Fruit fly (Drosophila melanogaster) whole organism, embryonic: ENCODE measurements around the gene CG31365.

Source experiments
- Adf1 ChIP-seq: fragments of 200-800 bp; sonication (Bioruptor generic); IDR thresholded peaks from 2 replicates; pipeline ENCODE4 v1.3.6; 2022; ENCODE audit warnings: missing biosample characterization, missing genetic modification characterization
- Aef1 ChIP-seq: fragments of 200-800 bp; sonication (Bioruptor generic); IDR thresholded peaks from 3 replicates; pipeline ENCODE4 v1.3.6; 2022; ENCODE audit warnings: missing biosample characterization, missing genetic modification characterization
- BEAF-32 ChIP-seq: fragments of 200-800 bp; sonication (Bioruptor generic); optimal IDR thresholded peaks from 3 replicates; lab custom pipeline; 2017; ENCODE audit warnings: missing biosample characterization, missing genetic modification characterization, mild to moderate bottlenecking, moderate library complexity, missing genetic modification reagents
- Blimp-1 ChIP-seq: fragments of 200-800 bp; sonication (Bioruptor generic); optimal IDR thresholded peaks from 3 replicates; lab custom pipeline; 2018; ENCODE audit warnings: missing biosample characterization, missing genetic modification characterization, mild to moderate bottlenecking, moderate library complexity, missing genetic modification reagents
- CG10462 ChIP-seq: fragments of 200-800 bp; sonication (Bioruptor generic); optimal IDR thresholded peaks from 2 replicates; lab custom pipeline; 2016; ENCODE audit warnings: missing biosample characterization, missing genetic modification characterization
- CG10543 ChIP-seq: fragments of 200-800 bp; sonication (Bioruptor generic); optimal IDR thresholded peaks from 3 replicates; lab custom pipeline; 2017; ENCODE audit warnings: missing biosample characterization, mild to moderate bottlenecking, missing genetic modification characterization, moderate library complexity
- CG12236 ChIP-seq: fragments of 200-800 bp; sonication (Bioruptor generic); optimal IDR thresholded peaks from 2 replicates; lab custom pipeline; 2016; ENCODE audit warnings: missing biosample characterization, missing genetic modification characterization
- CG12942 ChIP-seq: fragments of 200-800 bp; sonication (Bioruptor generic); optimal IDR thresholded peaks from 3 replicates; lab custom pipeline; 2016; ENCODE audit warnings: missing biosample characterization, missing genetic modification characterization
- CG14050 ChIP-seq: fragments of 200-800 bp; sonication (Bioruptor generic); IDR thresholded peaks from 3 replicates; pipeline ENCODE4 v1.3.6; 2022; ENCODE audit warnings: missing biosample characterization, missing genetic modification characterization
- CG16863 ChIP-seq: fragments of 200-800 bp; sonication (Bioruptor generic); optimal IDR thresholded peaks from 3 replicates; lab custom pipeline; 2016; ENCODE audit warnings: missing biosample characterization, missing genetic modification characterization
- CG17328 ChIP-seq: fragments of 200-800 bp; sonication (Bioruptor generic); IDR thresholded peaks from 2 replicates; pipeline ENCODE4 v1.3.6; 2022; ENCODE audit warnings: missing biosample characterization, missing genetic modification characterization
- CG17612 ChIP-seq: fragments of 200-800 bp; sonication (Bioruptor generic); IDR thresholded peaks from 2 replicates; pipeline ENCODE4 v1.3.6; 2022; ENCODE audit warnings: missing biosample characterization, missing genetic modification characterization
- CG1792 ChIP-seq: fragments of 200-800 bp; sonication (Bioruptor generic); optimal IDR thresholded peaks from 2 replicates; lab custom pipeline; 2016; ENCODE audit warnings: missing biosample characterization, missing genetic modification characterization
- CG30431 ChIP-seq: fragments of 200-800 bp; sonication (Bioruptor generic); optimal IDR thresholded peaks from 2 replicates; lab custom pipeline; 2017; ENCODE audit warnings: missing biosample characterization, missing genetic modification characterization
- CG32767 ChIP-seq: fragments of 200-800 bp; sonication (Bioruptor generic); IDR thresholded peaks from 2 replicates; pipeline ENCODE4 v1.3.6; 2022; ENCODE audit warnings: missing biosample characterization, missing genetic modification characterization
- CG3281 ChIP-seq: fragments of 200-800 bp; sonication (Bioruptor generic); optimal IDR thresholded peaks from 3 replicates; lab custom pipeline; 2017; ENCODE audit warnings: missing biosample characterization, mild to moderate bottlenecking, missing genetic modification characterization
- CG33213 ChIP-seq: fragments of 200-800 bp; sonication (Bioruptor generic); optimal IDR thresholded peaks from 3 replicates; lab custom pipeline; 2016; ENCODE audit warnings: missing biosample characterization, missing genetic modification characterization
- CG33557 ChIP-seq: fragments of 200-800 bp; sonication (Bioruptor generic); optimal IDR thresholded peaks from 2 replicates; lab custom pipeline; 2019; ENCODE audit warnings: missing biosample characterization, mild to moderate bottlenecking, missing genetic modification characterization, moderate library complexity
- CG3726 ChIP-seq: fragments of 200-800 bp; sonication (Bioruptor generic); IDR thresholded peaks from 3 replicates; pipeline ENCODE4, ENCODE4 v1.3.6; 2022; ENCODE audit warnings: missing biosample characterization, missing genetic modification characterization
- CG4707 ChIP-seq: fragments of 200-800 bp; sonication (Bioruptor generic); optimal IDR thresholded peaks from 2 replicates; lab custom pipeline; 2018; ENCODE audit warnings: missing biosample characterization, mild to moderate bottlenecking, missing genetic modification characterization, moderate library complexity
- CG6175 ChIP-seq: fragments of 200-800 bp; sonication (Bioruptor generic); IDR thresholded peaks from 3 replicates; pipeline ENCODE4 v1.3.6; 2022; ENCODE audit warnings: missing biosample characterization, missing genetic modification characterization
- CG8089 ChIP-seq: fragments of 200-800 bp; sonication (Bioruptor generic); optimal IDR thresholded peaks from 3 replicates; lab custom pipeline; 2016; ENCODE audit warnings: missing biosample characterization, missing genetic modification characterization
- CG8281 ChIP-seq: fragments of 200-800 bp; sonication (Bioruptor generic); optimal IDR thresholded peaks from 2 replicates; lab custom pipeline; 2018; ENCODE audit warnings: missing biosample characterization, mild to moderate bottlenecking, missing genetic modification characterization, moderate library complexity
- CoRest ChIP-seq: fragments of 200-800 bp; sonication (Bioruptor generic); optimal IDR thresholded peaks from 3 replicates; lab custom pipeline; 2018; ENCODE audit warnings: missing biosample characterization, mild to moderate bottlenecking, missing genetic modification characterization, moderate library complexity
- CrebB ChIP-seq: fragments of 200-800 bp; sonication (Bioruptor generic); optimal IDR thresholded peaks from 3 replicates; lab custom pipeline; 2018; ENCODE audit warnings: missing biosample characterization, mild to moderate bottlenecking, missing genetic modification characterization
- D19B ChIP-seq: fragments of 200-800 bp; sonication (Bioruptor generic); optimal IDR thresholded peaks from 2 replicates; lab custom pipeline; 2017; ENCODE audit warnings: missing biosample characterization, mild to moderate bottlenecking, missing genetic modification characterization
- ERR ChIP-seq: fragments of 200-800 bp; sonication (Bioruptor generic); optimal IDR thresholded peaks from 2 replicates; lab custom pipeline; 2016; ENCODE audit warnings: missing biosample characterization, missing genetic modification characterization
- GATAe ChIP-seq: fragments of 200-800 bp; sonication (Bioruptor generic); conservative IDR thresholded peaks from 2 replicates; pipeline ENCODE4 v1.3.6; 2022; ENCODE audit warnings: missing biosample characterization, missing genetic modification characterization
- HLH3B ChIP-seq: fragments of 200-800 bp; sonication (Bioruptor generic); IDR thresholded peaks from 2 replicates; pipeline ENCODE4 v1.3.6; 2022; ENCODE audit warnings: missing biosample characterization, missing genetic modification characterization
- Hmr ChIP-seq: fragments of 200-800 bp; sonication (Bioruptor generic); optimal IDR thresholded peaks from 3 replicates; lab custom pipeline; 2017; ENCODE audit warnings: mild to moderate bottlenecking, missing biosample characterization, missing genetic modification reagents, missing genetic modification characterization
- Jarid2 ChIP-seq: fragments of 200-800 bp; sonication (Bioruptor generic); optimal IDR thresholded peaks from 3 replicates; lab custom pipeline; 2017; ENCODE audit warnings: mild to moderate bottlenecking, missing biosample characterization, missing genetic modification reagents, missing genetic modification characterization
- Lhr ChIP-seq: fragments of 200-800 bp; sonication (Bioruptor generic); optimal IDR thresholded peaks from 3 replicates; lab custom pipeline; 2017; ENCODE audit warnings: mild to moderate bottlenecking, missing biosample characterization, missing genetic modification reagents, missing genetic modification characterization
- Lpt ChIP-seq: fragments of >200 bp; optimal IDR thresholded peaks from 2 replicates; lab custom pipeline; 2018; ENCODE audit warnings: missing biosample characterization, missing genetic modification characterization
- Mes4 ChIP-seq: fragments of 200-800 bp; sonication (Bioruptor generic); optimal IDR thresholded peaks from 2 replicates; lab custom pipeline; 2016; ENCODE audit warnings: missing biosample characterization, missing genetic modification characterization
- NC2β ChIP-seq: fragments of 200-800 bp; sonication (Bioruptor generic); optimal IDR thresholded peaks from 2 replicates; lab custom pipeline; 2016; ENCODE audit warnings: missing biosample characterization, missing genetic modification characterization
- Nf-YB ChIP-seq: fragments of 200-800 bp; sonication (Bioruptor generic); optimal IDR thresholded peaks from 3 replicates; lab custom pipeline; 2019; ENCODE audit warnings: missing biosample characterization, mild to moderate bottlenecking, missing genetic modification characterization, moderate library complexity
- PHDP ChIP-seq: fragments of 200-800 bp; sonication (Bioruptor generic); optimal IDR thresholded peaks from 3 replicates; lab custom pipeline; 2018; ENCODE audit warnings: missing biosample characterization, mild to moderate bottlenecking, missing genetic modification characterization, moderate library complexity
- Rfx ChIP-seq: fragments of 200-800 bp; sonication (Bioruptor generic); IDR thresholded peaks from 2 replicates; pipeline ENCODE4 v1.3.6; 2022; ENCODE audit warnings: missing biosample characterization, missing genetic modification characterization
- Six4 ChIP-seq: fragments of 200-800 bp; sonication (Bioruptor generic); optimal IDR thresholded peaks from 2 replicates; lab custom pipeline; 2016; ENCODE audit warnings: missing biosample characterization, missing genetic modification characterization
- cg ChIP-seq: fragments of 200-800 bp; sonication (Bioruptor generic); optimal IDR thresholded peaks from 3 replicates; lab custom pipeline; 2019; ENCODE audit warnings: missing biosample characterization, mild to moderate bottlenecking, missing genetic modification characterization, moderate library complexity
- fd96Cb ChIP-seq: fragments of 200-800 bp; sonication (Bioruptor generic); optimal IDR thresholded peaks from 2 replicates; lab custom pipeline; 2018; ENCODE audit warnings: missing biosample characterization, mild to moderate bottlenecking, missing genetic modification characterization, moderate library complexity
- gt ChIP-seq: fragments of 200-800 bp; sonication (Bioruptor generic); IDR thresholded peaks from 2 replicates; pipeline ENCODE4 v1.3.6; 2022; ENCODE audit warnings: missing biosample characterization, missing genetic modification characterization
- her ChIP-seq: fragments of 200-800 bp; sonication (Bioruptor generic); optimal IDR thresholded peaks from 2 replicates; lab custom pipeline; 2016; ENCODE audit warnings: missing biosample characterization, missing genetic modification characterization
- hkb ChIP-seq, 2 experiments: fragments of 200-800 bp in 1 of 2; fragments of >200 bp in 1 of 2; sonication (Bioruptor generic) in 1 of 2; IDR thresholded peaks in 1 of 2; optimal IDR thresholded peaks in 1 of 2; 2 replicates each; pipeline versions ENCODE4 v1.3.6 to Lab custom; 2017 to 2022; ENCODE audit warnings: missing biosample characterization in 1 of 2, missing genetic modification characterization in 1 of 2
- mld ChIP-seq: fragments of 200-800 bp; sonication (Bioruptor generic); IDR thresholded peaks from 3 replicates; pipeline ENCODE4 v1.3.6; 2022; ENCODE audit warnings: missing biosample characterization, missing genetic modification characterization; ENCODE audit not compliant: partially characterized antibody
- nerfin-1 ChIP-seq: fragments of 200-800 bp; sonication (Bioruptor generic); optimal IDR thresholded peaks from 3 replicates; lab custom pipeline; 2019; ENCODE audit warnings: missing biosample characterization, mild to moderate bottlenecking, missing genetic modification characterization, moderate library complexity
- pita ChIP-seq: fragments of 200-800 bp; sonication (Bioruptor generic); optimal IDR thresholded peaks from 2 replicates; lab custom pipeline; 2017; ENCODE audit warnings: missing biosample characterization, mild to moderate bottlenecking, missing genetic modification characterization
- so ChIP-seq: fragments of 200-800 bp; sonication (Bioruptor generic); IDR thresholded peaks from 3 replicates; pipeline ENCODE4 v1.3.6; 2022; ENCODE audit warnings: missing biosample characterization, missing genetic modification characterization
- tll ChIP-seq, 2 experiments: fragments of 200-800 bp in 1 of 2; fragments of >200 bp in 1 of 2; sonication (Bioruptor generic) in 1 of 2; optimal IDR thresholded peaks; 2 replicates each; lab custom pipeline; 2017 to 2019; ENCODE audit warnings: missing biosample characterization in 2 of 2, missing genetic modification characterization in 2 of 2, mild to moderate bottlenecking in 1 of 2, moderate library complexity in 1 of 2
- twi ChIP-seq: fragments of 200-800 bp; optimal IDR thresholded peaks from 2 replicates; lab custom pipeline; 2019; ENCODE audit warnings: missing biosample characterization, mild to moderate bottlenecking, missing genetic modification characterization, moderate library complexity

Gene CG31365

dm6 chr3R:23175376-23175775 is 49.2 kb upstream of the CG31365 start:
- TF ChIP-seq mld (GFP tag; lab: Robert Waterston, UW) (no peak), CG6175 (GFP tag; lab: Robert Waterston, UW) (peak; percentile 66; the same call in 2 of the 3 replicates), CG32767 (peak; percentile 86), PHDP (tag; lab: Kevin White, UChicago) (peak; percentile 94), HLH3B (GFP tag; lab: Robert Waterston, UW) (peak; percentile 94), Six4 (peak; percentile 92), so (GFP tag; lab: Robert Waterston, UW) (peak; percentile 88), cg (GFP tag; lab: Kevin White, UChicago) (no peak), CG1792 (GFP tag; lab: Kevin White, UChicago) (peak; percentile 83), GATAe (GFP tag; lab: Robert Waterston, UW) (no peak), CG33557 (GFP tag; lab: Kevin White, UChicago) (peak; percentile 76), D19B (GFP tag; lab: Kevin White, UChicago) (peak; percentile 65), CG8089 (GFP tag; lab: Kevin White, UChicago) (peak; percentile 87), CoRest (peak; percentile 91), CG17612 (GFP tag; lab: Robert Waterston, UW) (peak; percentile 70), CG12236 (GFP tag; lab: Kevin White, UChicago) (peak; percentile 87), CrebB (peak; percentile 79), CG14050 (GFP tag; lab: Robert Waterston, UW) (peak; percentile 85), NC2β (GFP tag; lab: Kevin White, UChicago) (peak; percentile 89), fd96Cb (tag; lab: Kevin White, UChicago) (peak; percentile 93), CG3726 (GFP tag; lab: Robert Waterston, UW) (peak; percentile 79; the same call in 2 of the 3 replicates), ERR (GFP tag; lab: Kevin White, UChicago) (peak; percentile 83), CG8281 (tag; lab: Kevin White, UChicago) (peak; percentile 60), her (GFP tag; lab: Kevin White, UChicago) (peak; percentile 67), pita (no peak), Nf-YB (GFP tag; lab: Kevin White, UChicago) (peak; percentile 76), twi (tag; lab: Kevin White, UChicago) (peak; percentile 77), CG16863 (peak; percentile 88), Mes4 (GFP tag; lab: Kevin White, UChicago) (peak; percentile 92), Adf1 (peak; percentile 41; the same call in 1 of the 2 replicates), CG10462 (GFP tag; lab: Kevin White, UChicago) (peak; percentile 75), BEAF-32 (no peak), nerfin-1 (tag; lab: Kevin White, UChicago) (peak; percentile 79), hkb (optimal IDR thresholded peaks at IDR 0.05; lab: Kevin White, UChicago) (no peak), hkb (GFP tag; IDR thresholded peaks at IDR 0.05; lab: Robert Waterston, UW) (peak; percentile 94), CG30431 (peak; percentile 70), Lpt (no peak), Hmr (GFP tag; lab: Kevin White, UChicago) (peak; percentile 70), Blimp-1 (GFP tag; lab: Kevin White, UChicago) (peak; percentile 93), CG4707 (GFP tag; lab: Kevin White, UChicago) (peak; percentile 82), Lhr (GFP tag; lab: Kevin White, UChicago) (peak; percentile 79), tll (GFP tag; optimal IDR thresholded peaks at IDR 0.05; lab: Kevin White, UChicago) (no peak), CG3281 (GFP tag; lab: Kevin White, UChicago) (peak; percentile 73), Jarid2 (GFP tag; lab: Kevin White, UChicago) (peak; percentile 72), CG17328 (GFP tag; lab: Robert Waterston, UW) (peak; percentile 95), Rfx (GFP tag; lab: Robert Waterston, UW) (peak; percentile 87), CG10543 (GFP tag; lab: Kevin White, UChicago) (no peak), CG33213 (GFP tag; lab: Kevin White, UChicago) (peak; percentile 84), gt (peak; percentile 58; the same call in 1 of the 2 replicates), Aef1 (peak; percentile 86), CG12942 (GFP tag; lab: Kevin White, UChicago) (peak; percentile 87)
